Fruit fly (Drosophila melanogaster) whole organism, embryonic: ENCODE results near the gene wam.

Experiments used
- Ada2b ChIP-seq: fragments of 200-800 bp; sonication (Bioruptor generic); IDR thresholded peaks from 2 replicates; pipeline ENCODE4 v1.3.6; 2022; ENCODE audit warnings: missing biosample characterization, missing genetic modification characterization
- BEAF-32 ChIP-seq: fragments of 200-800 bp; sonication (Bioruptor generic); optimal IDR thresholded peaks from 3 replicates; lab custom pipeline; 2017; ENCODE audit warnings: missing biosample characterization, missing genetic modification characterization, mild to moderate bottlenecking, moderate library complexity, missing genetic modification reagents
- CG10147 ChIP-seq: fragments of 200-800 bp; sonication (Bioruptor generic); optimal IDR thresholded peaks from 2 replicates; lab custom pipeline; 2019; ENCODE audit warnings: missing biosample characterization, mild to moderate bottlenecking, missing genetic modification characterization, moderate library complexity
- CG10274 ChIP-seq: fragments of 200-800 bp; sonication (Bioruptor generic); optimal IDR thresholded peaks from 3 replicates; lab custom pipeline; 2017; ENCODE audit warnings: missing biosample characterization, mild to moderate bottlenecking, missing genetic modification characterization
- CG10654 ChIP-seq: fragments of 200-800 bp; sonication (Bioruptor generic); optimal IDR thresholded peaks from 2 replicates; lab custom pipeline; 2016; ENCODE audit warnings: missing biosample characterization, missing genetic modification characterization
- CG11560 ChIP-seq: fragments of 200-800 bp; sonication (Bioruptor generic); IDR thresholded peaks from 3 replicates; pipeline ENCODE4 v1.3.6; 2022; ENCODE audit warnings: missing biosample characterization, missing genetic modification characterization
- CG1233 ChIP-seq: fragments of 200-800 bp; sonication (Bioruptor generic); optimal IDR thresholded peaks from 4 replicates; lab custom pipeline; 2018; ENCODE audit warnings: missing biosample characterization, mild to moderate bottlenecking, missing genetic modification characterization
- CG13424 ChIP-seq: fragments of 200-800 bp; sonication (Bioruptor generic); optimal IDR thresholded peaks from 2 replicates; lab custom pipeline; 2019; ENCODE audit warnings: missing biosample characterization, mild to moderate bottlenecking, missing genetic modification characterization, moderate library complexity
- CG13624 ChIP-seq: fragments of 200-800 bp; sonication (Bioruptor generic); optimal IDR thresholded peaks from 2 replicates; lab custom pipeline; 2016; ENCODE audit warnings: missing biosample characterization, missing genetic modification characterization
- CG13775 ChIP-seq: fragments of 200-800 bp; sonication (Bioruptor generic); optimal IDR thresholded peaks from 3 replicates; lab custom pipeline; 2017; ENCODE audit warnings: missing biosample characterization, mild to moderate bottlenecking, missing genetic modification characterization
- CG14667 ChIP-seq: fragments of 200-800 bp; sonication (Bioruptor generic); IDR thresholded peaks from 2 replicates; pipeline ENCODE4 v1.3.6; 2022; ENCODE audit warnings: missing biosample characterization, missing genetic modification characterization
- CG15696 ChIP-seq: fragments of 200-800 bp; sonication (Bioruptor generic); optimal IDR thresholded peaks from 2 replicates; lab custom pipeline; 2019; ENCODE audit warnings: missing biosample characterization, mild to moderate bottlenecking, missing genetic modification characterization, moderate library complexity
- CG17912 ChIP-seq: fragments of 200-800 bp; sonication (Bioruptor generic); optimal IDR thresholded peaks from 2 replicates; lab custom pipeline; 2018; ENCODE audit warnings: missing biosample characterization, mild to moderate bottlenecking, missing genetic modification characterization
- CG2889 ChIP-seq: fragments of 200-800 bp; sonication (Bioruptor generic); IDR thresholded peaks from 3 replicates; pipeline ENCODE4 v1.3.6; 2022; ENCODE audit warnings: missing biosample characterization, missing genetic modification characterization
- CG4424 ChIP-seq: fragments of 200-800 bp; sonication (Bioruptor generic); optimal IDR thresholded peaks from 3 replicates; lab custom pipeline; 2016; ENCODE audit warnings: missing biosample characterization, missing genetic modification characterization
- CG5180 ChIP-seq: fragments of 200-800 bp; sonication (Bioruptor generic); optimal IDR thresholded peaks from 3 replicates; lab custom pipeline; 2017; ENCODE audit warnings: missing biosample characterization, missing genetic modification characterization, mild to moderate bottlenecking, moderate library complexity, missing genetic modification reagents
- CG5953 ChIP-seq: fragments of 200-800 bp; sonication (Bioruptor generic); IDR thresholded peaks from 2 replicates; pipeline ENCODE4 v1.3.6; 2022; ENCODE audit warnings: missing biosample characterization, missing genetic modification characterization
- CG6272 ChIP-seq: fragments of 200-800 bp; sonication (Bioruptor generic); IDR thresholded peaks from 2 replicates; pipeline ENCODE4 v1.3.6; 2022; ENCODE audit warnings: missing biosample characterization, missing genetic modification characterization
- CG7357 ChIP-seq: fragments of 200-800 bp; sonication (Bioruptor generic); IDR thresholded peaks from 3 replicates; pipeline ENCODE4 v1.3.6; 2022; ENCODE audit warnings: missing biosample characterization, missing genetic modification characterization
- CG8924 ChIP-seq: fragments of 200-800 bp; optimal IDR thresholded peaks from 3 replicates; lab custom pipeline; 2019; ENCODE audit warnings: missing biosample characterization, mild to moderate bottlenecking, missing genetic modification characterization, moderate library complexity
- CrebB ChIP-seq: fragments of 200-800 bp; sonication (Bioruptor generic); optimal IDR thresholded peaks from 3 replicates; lab custom pipeline; 2018; ENCODE audit warnings: missing biosample characterization, mild to moderate bottlenecking, missing genetic modification characterization
- D19A ChIP-seq: fragments of 200-800 bp; optimal IDR thresholded peaks from 3 replicates; lab custom pipeline; 2019; ENCODE audit warnings: missing biosample characterization, mild to moderate bottlenecking, missing genetic modification characterization, moderate library complexity
- Dad ChIP-seq: fragments of 200-800 bp; sonication (Bioruptor generic); optimal IDR thresholded peaks from 3 replicates; lab custom pipeline; 2016; ENCODE audit warnings: missing biosample characterization, missing genetic modification characterization
- Dip2 ChIP-seq: fragments of 200-800 bp; sonication (Bioruptor generic); IDR thresholded peaks from 2 replicates; pipeline ENCODE4 v1.3.6; 2022; ENCODE audit warnings: missing biosample characterization, missing genetic modification characterization
- Doc2 ChIP-seq: fragments of 200-800 bp; sonication (Bioruptor generic); IDR thresholded peaks from 2 replicates; pipeline ENCODE4 v1.3.6; 2022; ENCODE audit warnings: missing biosample characterization, missing genetic modification characterization
- Elba2 ChIP-seq: fragments of 200-800 bp; sonication (Bioruptor generic); optimal IDR thresholded peaks from 3 replicates; lab custom pipeline; 2016; ENCODE audit warnings: missing biosample characterization, missing genetic modification characterization
- Fer3 ChIP-seq: fragments of 200-800 bp; sonication (Bioruptor generic); optimal IDR thresholded peaks from 2 replicates; lab custom pipeline; 2018; ENCODE audit warnings: missing biosample characterization, mild to moderate bottlenecking, missing genetic modification characterization, moderate library complexity
- HLH3B ChIP-seq: fragments of 200-800 bp; sonication (Bioruptor generic); IDR thresholded peaks from 2 replicates; pipeline ENCODE4 v1.3.6; 2022; ENCODE audit warnings: missing biosample characterization, missing genetic modification characterization
- Hmx ChIP-seq: fragments of 200-800 bp; sonication (Bioruptor generic); optimal IDR thresholded peaks from 2 replicates; lab custom pipeline; 2016; ENCODE audit warnings: missing biosample characterization, missing genetic modification characterization
- Mes4 ChIP-seq: fragments of 200-800 bp; sonication (Bioruptor generic); optimal IDR thresholded peaks from 2 replicates; lab custom pipeline; 2016; ENCODE audit warnings: missing biosample characterization, missing genetic modification characterization
- NfI ChIP-seq: fragments of 200-800 bp; sonication (Bioruptor generic); optimal IDR thresholded peaks from 3 replicates; lab custom pipeline; 2018; ENCODE audit warnings: missing biosample characterization, mild to moderate bottlenecking, missing genetic modification characterization, moderate library complexity
- Rfx ChIP-seq: fragments of 200-800 bp; sonication (Bioruptor generic); IDR thresholded peaks from 2 replicates; pipeline ENCODE4 v1.3.6; 2022; ENCODE audit warnings: missing biosample characterization, missing genetic modification characterization
- Vsx1 ChIP-seq: fragments of 200-800 bp; sonication (Bioruptor generic); optimal IDR thresholded peaks from 2 replicates; lab custom pipeline; 2017; ENCODE audit warnings: missing biosample characterization, mild to moderate bottlenecking, missing genetic modification characterization, missing genetic modification reagents
- amos ChIP-seq: fragments of 200-800 bp; sonication (Bioruptor generic); IDR thresholded peaks from 2 replicates; pipeline ENCODE4 v1.3.6; 2022; ENCODE audit warnings: missing biosample characterization, missing genetic modification characterization; ENCODE audit not compliant: partially characterized antibody
- az2 ChIP-seq: fragments of 200-800 bp; sonication (Bioruptor generic); optimal IDR thresholded peaks from 3 replicates; lab custom pipeline; 2016; ENCODE audit warnings: missing biosample characterization, missing genetic modification characterization
- bowl ChIP-seq: fragments of 200-800 bp; sonication (Bioruptor generic); IDR thresholded peaks from 2 replicates; pipeline ENCODE4 v1.3.6; 2022; ENCODE audit warnings: missing biosample characterization, missing genetic modification characterization
- chif ChIP-seq, 2 experiments: fragments of 200-800 bp; sonication (Bioruptor generic); optimal IDR thresholded peaks; 3 replicates each; lab custom pipeline; 2016; ENCODE audit warnings: missing biosample characterization in 2 of 2, missing genetic modification characterization in 2 of 2
- crc ChIP-seq: fragments of 200-800 bp; sonication (Bioruptor generic); optimal IDR thresholded peaks from 2 replicates; lab custom pipeline; 2016; ENCODE audit warnings: missing biosample characterization, missing genetic modification characterization
- croc ChIP-seq: fragments of 200-800 bp; sonication (Bioruptor generic); conservative IDR thresholded peaks from 3 replicates; pipeline ENCODE4 v1.3.6; 2022; ENCODE audit warnings: missing biosample characterization, missing genetic modification characterization
- ewg ChIP-seq: fragments of 200-800 bp; sonication (Bioruptor generic); optimal IDR thresholded peaks from 3 replicates; lab custom pipeline; 2017; ENCODE audit warnings: mild to moderate bottlenecking, missing biosample characterization, missing genetic modification reagents, missing genetic modification characterization
- fd64A ChIP-seq: fragments of 200-800 bp; sonication (Bioruptor generic); optimal IDR thresholded peaks from 3 replicates; lab custom pipeline; 2018; ENCODE audit warnings: missing biosample characterization, mild to moderate bottlenecking, missing genetic modification characterization
- gem ChIP-seq: fragments of 200-800 bp; sonication (Bioruptor generic); optimal IDR thresholded peaks from 2 replicates; lab custom pipeline; 2019; ENCODE audit warnings: missing biosample characterization, mild to moderate bottlenecking, missing genetic modification characterization, moderate library complexity
- h ChIP-seq: fragments of >200 bp; optimal IDR thresholded peaks from 2 replicates; lab custom pipeline; 2017
- ind ChIP-seq: fragments of 200-800 bp; sonication (Bioruptor generic); optimal IDR thresholded peaks from 3 replicates; lab custom pipeline; 2016; ENCODE audit warnings: missing biosample characterization, missing genetic modification characterization
- kah ChIP-seq: fragments of 200-800 bp; sonication (Bioruptor generic); optimal IDR thresholded peaks from 2 replicates; lab custom pipeline; 2018; ENCODE audit warnings: missing biosample characterization, mild to moderate bottlenecking, missing genetic modification characterization
- nmo ChIP-seq: fragments of 200-800 bp; sonication (Bioruptor generic); optimal IDR thresholded peaks from 2 replicates; lab custom pipeline; 2018; ENCODE audit warnings: missing biosample characterization, mild to moderate bottlenecking, missing genetic modification characterization, moderate library complexity
- row ChIP-seq: fragments of 200-800 bp; sonication (Bioruptor generic); IDR thresholded peaks from 3 replicates; pipeline ENCODE4 v1.3.6; 2022; ENCODE audit warnings: missing biosample characterization, missing genetic modification characterization
- slbo ChIP-seq: fragments of 200-800 bp; sonication (Bioruptor generic); IDR thresholded peaks from 2 replicates; pipeline ENCODE4 v1.3.6; 2022; ENCODE audit warnings: missing biosample characterization, missing genetic modification characterization
- tll ChIP-seq, 2 experiments: fragments of 200-800 bp in 1 of 2; fragments of >200 bp in 1 of 2; sonication (Bioruptor generic) in 1 of 2; optimal IDR thresholded peaks; 2 replicates each; lab custom pipeline; 2017 to 2019; ENCODE audit warnings: missing biosample characterization in 2 of 2, missing genetic modification characterization in 2 of 2, mild to moderate bottlenecking in 1 of 2, moderate library complexity in 1 of 2
- unpg ChIP-seq: fragments of 200-800 bp; sonication (Bioruptor generic); optimal IDR thresholded peaks from 3 replicates; lab custom pipeline; 2018; ENCODE audit warnings: missing biosample characterization, mild to moderate bottlenecking, missing genetic modification characterization, moderate library complexity
- zen ChIP-seq: fragments of 200-800 bp; sonication (Bioruptor generic); optimal IDR thresholded peaks from 3 replicates; lab custom pipeline; 2018; ENCODE audit warnings: missing biosample characterization, mild to moderate bottlenecking, missing genetic modification characterization, moderate library complexity

wam gene

DNA sequence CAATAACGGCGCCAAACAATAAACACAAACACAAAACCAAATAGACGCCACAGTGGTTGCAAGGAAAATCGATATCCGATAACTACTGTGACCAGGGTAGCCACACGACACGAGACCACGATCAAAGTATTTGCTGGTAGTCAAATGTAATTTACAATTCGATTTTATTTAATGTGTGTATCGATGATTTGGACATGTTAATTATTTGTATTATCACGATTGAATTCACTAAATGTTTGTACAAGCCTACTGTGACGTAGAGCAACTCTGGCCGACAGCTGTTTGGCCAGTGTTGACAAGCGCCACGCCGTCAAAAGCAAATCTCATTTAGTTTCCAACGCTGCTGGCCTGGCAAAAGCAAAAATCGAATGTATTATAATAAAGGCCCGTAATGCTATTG lies 36.6 kb downstream of the wam start, which contains the start of the genes Rad60 and EloA (continued):
- TF ChIP-seq nmo (GFP tag; lab: Kevin White, UChicago), result peak; percentile 80
- peak; percentile 61 for TF ChIP-seq amos
- TF ChIP-seq Elba2 (GFP tag; lab: Kevin White, UChicago), result no peak
- TF ChIP-seq Dad (GFP tag; lab: Kevin White, UChicago), result peak; percentile 71
- TF ChIP-seq CG10147, result peak; percentile 44
- TF ChIP-seq az2 (GFP tag; lab: Kevin White, UChicago), result peak; percentile 83
- TF ChIP-seq NfI (GFP tag; lab: Kevin White, UChicago), result peak; percentile 78
- peak; percentile 74 for TF ChIP-seq CrebB (tag; lab: Kevin White, UChicago)
- TF ChIP-seq CG6272 (GFP tag; lab: Robert Waterston, UW), result peak; percentile 42; the same call in 1 of the 2 replicates
- peak; percentile 83 for TF ChIP-seq ind (GFP tag; lab: Kevin White, UChicago)
- no peak for TF ChIP-seq tll (GFP tag; optimal IDR thresholded peaks at IDR 0.05; lab: Kevin White, UChicago)
- TF ChIP-seq CG17912 (GFP tag; lab: Kevin White, UChicago), result peak; percentile 10
- peak; percentile 54 for TF ChIP-seq D19A (tag; lab: Kevin White, UChicago)
- peak; percentile 46 for TF ChIP-seq CG1233 (GFP tag; lab: Kevin White, UChicago)
- peak; percentile 75 for TF ChIP-seq unpg
- TF ChIP-seq fd64A (GFP tag; lab: Kevin White, UChicago), result peak; percentile 28
- peak; percentile 83 for TF ChIP-seq Rfx (GFP tag; lab: Robert Waterston, UW)
- peak; percentile 57; the same call in 1 of the 2 replicates for TF ChIP-seq Ada2b (GFP tag; lab: Robert Waterston, UW)
- no peak for TF ChIP-seq Vsx1 (GFP tag; lab: Kevin White, UChicago)
- TF ChIP-seq Mes4 (GFP tag; lab: Kevin White, UChicago), result peak; percentile 73
- peak; percentile 85 for TF ChIP-seq CG13624 (GFP tag; lab: Kevin White, UChicago)
- no peak for TF ChIP-seq CG11560 (tag; lab: Robert Waterston, UW)
- no peak for TF ChIP-seq CG10274
- peak; percentile 50 for TF ChIP-seq ewg (GFP tag; lab: Kevin White, UChicago)
- TF ChIP-seq Fer3 (tag; lab: Kevin White, UChicago), result peak; percentile 68
- TF ChIP-seq crc (GFP tag; lab: Kevin White, UChicago), result peak; percentile 86
- TF ChIP-seq gem (tag; lab: Kevin White, UChicago), result peak; percentile 79
- TF ChIP-seq row (GFP tag; lab: Robert Waterston, UW), result peak; percentile 83
- TF ChIP-seq CG5953, result 0 out of 2 replicates have a peak, but pooled peaks have one; percentile 37
- TF ChIP-seq CG14667 (GFP tag; lab: Robert Waterston, UW), result no peak
- no peak for TF ChIP-seq Dip2 (GFP tag; lab: Robert Waterston, UW)
- no peak for TF ChIP-seq CG7357
- TF ChIP-seq CG15696 (tag; lab: Kevin White, UChicago), result peak; percentile 48
- TF ChIP-seq BEAF-32 (GFP tag; lab: Kevin White, UChicago), result peak; percentile 63
- TF ChIP-seq chif (GFP tag; optimal IDR thresholded peaks at IDR 0.05; lab: Kevin White, UChicago), result peak; percentile 82 to 85
- peak; percentile 83 for TF ChIP-seq zen (tag; lab: Kevin White, UChicago)
- TF ChIP-seq CG4424 (GFP tag; lab: Kevin White, UChicago), result peak; percentile 73
- TF ChIP-seq bowl (GFP tag; lab: Robert Waterston, UW), result no peak
- TF ChIP-seq kah (GFP tag; lab: Kevin White, UChicago), result peak; percentile 36
- peak; percentile 73 for TF ChIP-seq CG13775
- TF ChIP-seq croc (GFP tag; lab: Robert Waterston, UW), result no peak
- peak; percentile 70 for TF ChIP-seq CG8924 (tag; lab: Kevin White, UChicago)
- no peak for TF ChIP-seq h
- TF ChIP-seq Hmx (GFP tag; lab: Kevin White, UChicago), result peak; percentile 20
- TF ChIP-seq CG5180 (GFP tag; lab: Kevin White, UChicago), result no peak
- no peak for TF ChIP-seq Doc2 (GFP tag; lab: Robert Waterston, UW)
- TF ChIP-seq HLH3B (GFP tag; lab: Robert Waterston, UW), result peak; percentile 52
- TF ChIP-seq CG10654, result peak; percentile 84
- peak; percentile 66 for TF ChIP-seq CG13424 (tag; lab: Kevin White, UChicago)
- 0 out of 3 replicates have a peak, but pooled peaks have one; percentile 45 for TF ChIP-seq CG2889 (GFP tag; lab: Robert Waterston, UW)
- peak; percentile 80 for TF ChIP-seq slbo
